Fruit fly (Drosophila melanogaster): ENCODE data around the gene AstA.

DNA sequence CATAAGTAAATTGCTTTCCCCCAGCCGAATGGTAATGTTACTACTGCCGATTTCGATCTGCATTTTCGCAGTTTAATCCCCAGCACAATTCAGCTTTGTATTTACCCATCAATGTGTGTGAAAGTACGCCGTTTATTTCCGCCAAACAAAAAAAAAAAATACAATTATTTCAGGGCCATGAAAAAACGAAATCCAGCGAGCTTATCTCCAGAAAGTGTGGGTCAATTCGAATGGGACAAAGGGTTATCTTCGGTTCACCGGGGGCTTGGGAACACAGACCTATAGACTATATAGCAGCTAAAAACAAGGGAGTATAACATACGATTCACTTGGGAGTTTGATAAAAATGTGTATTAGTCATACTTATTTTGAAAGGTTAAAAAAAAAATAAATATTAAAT, 37.8 kb downstream of the AstA start:
- no peak for TF ChIP-seq Dll (optimal IDR thresholded peaks at IDR 0.05)
- no peak for TF ChIP-seq usp (GFP tag; optimal IDR thresholded peaks at IDR 0.05)
